Worm (Caenorhabditis elegans) whole organism, L4/young adult: ENCODE results near the gene F21A3.11.

Experiments
- dao-5 ChIP-seq: sonication (generic microtip); optimal IDR thresholded peaks from 2 replicates; lab custom pipeline; 2016; ENCODE audit warnings: missing genotype, missing genetic modification characterization, moderate library complexity, missing compliant biosample characterization
- him-1 ChIP-seq: sonication (generic microtip); optimal IDR thresholded peaks from 2 replicates; lab custom pipeline; 2016; ENCODE audit warnings: missing genotype, missing genetic modification reagents, missing genetic modification characterization, missing compliant biosample characterization

DNA sequence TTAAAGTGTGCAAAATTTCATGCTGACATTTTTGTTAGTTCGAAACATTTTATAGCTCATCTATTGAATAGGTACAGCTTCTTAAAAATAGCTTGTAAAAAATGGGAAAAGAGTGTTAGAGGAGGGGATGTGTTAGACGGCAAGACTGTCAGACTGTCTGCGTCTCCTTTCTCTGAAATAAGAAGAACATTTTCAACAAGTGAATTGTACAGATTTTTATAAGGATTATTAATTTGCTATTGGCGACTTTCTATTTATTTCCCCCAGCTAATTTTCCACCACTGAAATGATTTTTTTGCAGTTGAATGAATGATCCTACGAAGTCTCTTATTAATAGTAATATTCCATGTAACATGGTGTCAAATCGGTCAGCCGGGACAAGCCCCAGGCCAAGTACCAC lies 34.6 kb downstream of the F21A3.11 start, which contains the start of gene C06B8.7:
- TF ChIP-seq him-1 (tag; lab: Kevin White, UChicago) = no peak
- no peak for TF ChIP-seq dao-5
